Worm (Caenorhabditis elegans) whole organism, young adult: ENCODE results near the gene C09E9.1.
A peak's percentile ranks its signal among the peaks of the same experiment; 100 is the strongest.

Experiments
- B0035.1 ChIP-seq: sonication (generic microtip); optimal IDR thresholded peaks from 2 replicates; lab custom pipeline; 2016; ENCODE audit warnings: missing genetic modification characterization, mild to moderate bottlenecking, missing compliant biosample characterization, missing genotype, missing genetic modification reagents
- C17E4.6 ChIP-seq: fragments of 200-800 bp; sonication (Bioruptor generic); IDR thresholded peaks from 2 replicates; pipeline ENCODE4 v1.3.6; 2022; ENCODE audit warnings: missing genetic modification reagents, missing genetic modification characterization, missing compliant biosample characterization
- F39B2.1 ChIP-seq: fragments of 200-800 bp; sonication (Bioruptor generic); IDR thresholded peaks from 2 replicates; pipeline ENCODE4 v1.3.6; 2022; ENCODE audit warnings: missing genetic modification reagents, missing genetic modification characterization, missing compliant biosample characterization
- F49E8.2 ChIP-seq: sonication (generic microtip); optimal IDR thresholded peaks from 3 replicates; lab custom pipeline; 2017; ENCODE audit warnings: missing genetic modification characterization, mild to moderate bottlenecking, missing compliant biosample characterization, antibody characterized with exemption, moderate library complexity; ENCODE audit not compliant: insufficient read depth
- K12H6.12 ChIP-seq: fragments of 200-800 bp; sonication (Bioruptor generic); optimal IDR thresholded peaks from 2 replicates; lab custom pipeline; 2018; ENCODE audit warnings: mild to moderate bottlenecking, missing genetic modification characterization, missing compliant biosample characterization
- Y53G8AR.9 ChIP-seq: fragments of 200-800 bp; sonication (Bioruptor generic); conservative IDR thresholded peaks from 2 replicates; pipeline ENCODE4 v1.3.6; 2022; ENCODE audit warnings: missing genetic modification reagents, missing genetic modification characterization, missing compliant biosample characterization
- Y56A3A.18 ChIP-seq: fragments of 200-800 bp; sonication (Bioruptor generic); IDR thresholded peaks from 2 replicates; pipeline ENCODE4 v1.3.6; 2022; ENCODE audit warnings: missing genetic modification reagents, missing genetic modification characterization, missing compliant biosample characterization
- Y79H2A.3 ChIP-seq: fragments of 200-800 bp; sonication (Bioruptor generic); conservative IDR thresholded peaks from 2 replicates; pipeline ENCODE4 v1.3.6; 2022; ENCODE audit warnings: missing genetic modification reagents, missing genetic modification characterization, missing compliant biosample characterization
- aptf-2 ChIP-seq: fragments of 200-800 bp; sonication (Bioruptor generic); conservative IDR thresholded peaks from 2 replicates; pipeline ENCODE4 v1.3.6; 2022; ENCODE audit warnings: missing genetic modification reagents, missing genetic modification characterization, missing compliant biosample characterization
- attf-6 ChIP-seq: fragments of 200-800 bp; sonication (Bioruptor generic); IDR thresholded peaks from 2 replicates; pipeline ENCODE4 v1.3.6; 2022; ENCODE audit warnings: missing genetic modification reagents, missing genetic modification characterization, missing compliant biosample characterization
- bed-1 ChIP-seq: fragments of 200-800 bp; sonication (Bioruptor generic); IDR thresholded peaks from 2 replicates; pipeline ENCODE4 v1.3.6; 2022; ENCODE audit warnings: missing genetic modification reagents, missing genetic modification characterization, missing compliant biosample characterization
- ccch-3 ChIP-seq: fragments of 200-800 bp; sonication (Bioruptor generic); optimal IDR thresholded peaks from 2 replicates; lab custom pipeline; 2018; ENCODE audit warnings: mild to moderate bottlenecking, missing genetic modification characterization, missing compliant biosample characterization
- ceh-40 ChIP-seq: fragments of 200-800 bp; sonication (Bioruptor generic); IDR thresholded peaks from 2 replicates; pipeline ENCODE4 v1.3.6; 2022; ENCODE audit warnings: missing genetic modification characterization, missing compliant biosample characterization
- ceh-79 ChIP-seq: sonication (generic microtip); optimal IDR thresholded peaks from 2 replicates; lab custom pipeline; 2017; ENCODE audit warnings: mild to moderate bottlenecking, missing genetic modification characterization, missing compliant biosample characterization
- chd-7 ChIP-seq: sonication (generic microtip); optimal IDR thresholded peaks from 2 replicates; lab custom pipeline; 2016; ENCODE audit warnings: mild to moderate bottlenecking, missing genetic modification characterization, moderate library complexity, missing compliant biosample characterization
- efl-1 ChIP-seq: fragments of 150-350 bp; optimal IDR thresholded peaks from 2 replicates; lab custom pipeline; 2014; ENCODE audit warnings: missing biosample characterization, missing genetic modification reagents, missing genetic modification characterization
- egl-44 ChIP-seq: fragments of 200-800 bp; sonication (Bioruptor generic); IDR thresholded peaks from 2 replicates; pipeline ENCODE4 v1.3.6; 2022; ENCODE audit warnings: missing genetic modification reagents, missing genetic modification characterization, missing compliant biosample characterization
- egrh-3 ChIP-seq: fragments of 200-800 bp; sonication (Bioruptor generic); IDR thresholded peaks from 2 replicates; pipeline ENCODE4 v1.3.6; 2022; ENCODE audit warnings: missing genetic modification reagents, missing genetic modification characterization, missing compliant biosample characterization
- him-1 ChIP-seq: sonication (generic microtip); optimal IDR thresholded peaks from 2 replicates; lab custom pipeline; 2016; ENCODE audit warnings: missing genotype, missing genetic modification reagents, missing genetic modification characterization, missing compliant biosample characterization
- madf-10 ChIP-seq: sonication (generic microtip); optimal IDR thresholded peaks from 2 replicates; lab custom pipeline; 2016; ENCODE audit warnings: mild to moderate bottlenecking, missing genetic modification characterization, missing compliant biosample characterization
- madf-8 ChIP-seq: fragments of 200-800 bp; sonication (Bioruptor generic); conservative IDR thresholded peaks from 2 replicates; pipeline ENCODE4 v1.3.6; 2022; ENCODE audit warnings: missing genetic modification reagents, missing genetic modification characterization, missing compliant biosample characterization
- mcd-1 ChIP-seq: fragments of 200-800 bp; sonication (Bioruptor generic); IDR thresholded peaks from 2 replicates; pipeline ENCODE4 v1.3.6; 2022; ENCODE audit warnings: missing genetic modification reagents, missing genetic modification characterization, missing compliant biosample characterization
- mes-4 ChIP-seq: sonication (generic microtip); optimal IDR thresholded peaks from 2 replicates; lab custom pipeline; 2016; ENCODE audit warnings: missing genotype, missing genetic modification characterization, missing compliant biosample characterization
- nhr-120 ChIP-seq: fragments of 200-800 bp; sonication (Bioruptor generic); IDR thresholded peaks from 2 replicates; pipeline ENCODE4 v1.3.6; 2022; ENCODE audit warnings: missing genetic modification characterization, missing compliant biosample characterization
- nhr-80 ChIP-seq: sonication (generic microtip); optimal IDR thresholded peaks from 2 replicates; lab custom pipeline; 2016; ENCODE audit warnings: missing genetic modification characterization, missing compliant biosample characterization
- nhr-90 ChIP-seq: sonication (generic microtip); optimal IDR thresholded peaks from 2 replicates; lab custom pipeline; 2016; ENCODE audit warnings: missing genotype, mild to moderate bottlenecking, missing genetic modification characterization, missing compliant biosample characterization
- pbrm-1 ChIP-seq: fragments of 200-800 bp; sonication (Bioruptor generic); IDR thresholded peaks from 2 replicates; pipeline ENCODE4 v1.3.6; 2022; ENCODE audit warnings: missing genetic modification reagents, missing genetic modification characterization, missing compliant biosample characterization
- pha-4 ChIP-seq: fragments of 150-350 bp; sonication (generic microtip); optimal IDR thresholded peaks from 2 replicates; lab custom pipeline; 2014; ENCODE audit warnings: missing biosample characterization, missing genetic modification reagents, missing genetic modification characterization
- rec-8 ChIP-seq, 2 experiments: sonication (generic microtip); optimal IDR thresholded peaks; 2 replicates each; lab custom pipeline; 2016; ENCODE audit warnings: mild to moderate bottlenecking in 2 of 2, missing genetic modification characterization in 2 of 2, missing genetic modification reagents in 2 of 2, missing genotype in 2 of 2, missing biosample characterization in 1 of 2, missing compliant biosample characterization in 1 of 2, moderate library complexity in 1 of 2
- rpc-1 ChIP-seq, 2 experiments: fragments of 150-350 bp in 1 of 2; sonication (generic microtip) in 1 of 2; optimal IDR thresholded peaks; 2 replicates each; lab custom pipeline; 2014 to 2018; ENCODE audit warnings: missing biosample characterization in 1 of 2, missing genetic modification characterization in 1 of 2, missing genetic modification reagents in 1 of 2, missing genotype in 1 of 2
- sea-2 ChIP-seq: fragments of 200-800 bp; sonication (Bioruptor generic); IDR thresholded peaks from 2 replicates; pipeline ENCODE4 v1.3.6; 2022; ENCODE audit warnings: missing genetic modification characterization, missing compliant biosample characterization
- snpc-1.1 ChIP-seq: sonication (generic microtip); optimal IDR thresholded peaks from 2 replicates; lab custom pipeline; 2017; ENCODE audit warnings: missing genetic modification characterization, mild to moderate bottlenecking, missing compliant biosample characterization, antibody characterized with exemption, moderate library complexity, missing genotype, missing genetic modification reagents; ENCODE audit not compliant: insufficient read depth
- snpc-3.4 ChIP-seq: sonication (generic microtip); optimal IDR thresholded peaks from 2 replicates; lab custom pipeline; 2017; ENCODE audit warnings: missing genetic modification characterization, mild to moderate bottlenecking, missing compliant biosample characterization, antibody characterized with exemption, moderate library complexity, missing genotype, missing genetic modification reagents
- sptf-2 ChIP-seq: fragments of 200-800 bp; sonication (Bioruptor generic); optimal IDR thresholded peaks from 2 replicates; lab custom pipeline; 2018; ENCODE audit warnings: mild to moderate bottlenecking, missing genetic modification characterization, missing compliant biosample characterization
- tbx-9 ChIP-seq: sonication (generic microtip); optimal IDR thresholded peaks from 2 replicates; lab custom pipeline; 2016; ENCODE audit warnings: borderline replicate concordance, missing genetic modification characterization, inconsistent platforms, missing compliant biosample characterization
- unc-130 ChIP-seq: sonication (generic microtip); optimal IDR thresholded peaks from 2 replicates; lab custom pipeline; 2016; ENCODE audit warnings: missing genetic modification reagents, missing genetic modification characterization, missing compliant biosample characterization
- unc-62 ChIP-seq: fragments of 150-350 bp; optimal IDR thresholded peaks from 2 replicates; lab custom pipeline; 2014; ENCODE audit warnings: missing biosample characterization, missing genetic modification reagents, missing genetic modification characterization
- zfh-2 ChIP-seq: fragments of 200-800 bp; sonication (Bioruptor generic); conservative IDR thresholded peaks from 2 replicates; pipeline ENCODE4 v1.3.6; 2022; ENCODE audit warnings: missing genetic modification reagents, missing genetic modification characterization, missing compliant biosample characterization
- ztf-25 ChIP-seq: fragments of 200-800 bp; sonication (Bioruptor generic); IDR thresholded peaks from 2 replicates; pipeline ENCODE4 v1.3.6; 2022; ENCODE audit warnings: missing genetic modification reagents, missing genetic modification characterization, missing compliant biosample characterization

The C09E9.1 gene

ce11 chrIV:1274583-1274982 is at the start of gene C09E9.1 (continued):
- TF ChIP-seq ztf-25 (GFP tag; lab: Robert Waterston, UW) (no peak), F39B2.1 (GFP tag; lab: Robert Waterston, UW) (no peak), sea-2 (GFP tag; lab: Robert Waterston, UW) (no peak), Y56A3A.18 (GFP tag; lab: Robert Waterston, UW) (no peak), snpc-3.4 (tag; lab: Kevin White, UChicago) (no peak), aptf-2 (GFP tag; lab: Robert Waterston, UW) (no peak), bed-1 (GFP tag; lab: Robert Waterston, UW) (no peak), ccch-3 (GFP tag; lab: Kevin White, UChicago) (no peak), C17E4.6 (GFP tag; lab: Robert Waterston, UW) (no peak), Y79H2A.3 (GFP tag; lab: Robert Waterston, UW) (no peak), nhr-120 (no peak), mcd-1 (GFP tag; lab: Robert Waterston, UW) (peak; percentile 72), rpc-1 (optimal IDR thresholded peaks at IDR 0.05; lab: Kevin White, UChicago) (no peak), rpc-1 (tag; optimal IDR thresholded peaks at IDR 0.05; lab: Kevin White, UChicago) (no peak), chd-7 (no peak), zfh-2 (GFP tag; lab: Robert Waterston, UW) (peak; percentile 88), him-1 (tag; lab: Kevin White, UChicago) (no peak), F49E8.2 (peak; percentile 37), unc-130 (GFP tag; lab: Kevin White, UChicago) (no peak), B0035.1 (tag; lab: Kevin White, UChicago) (no peak), ceh-79 (tag; lab: Kevin White, UChicago) (no peak), Y53G8AR.9 (GFP tag; lab: Robert Waterston, UW) (0 out of 2 replicates have a peak, but pooled peaks have one; percentile 25), mes-4 (no peak), unc-62 (no peak), madf-10 (tag; lab: Kevin White, UChicago) (no peak), sptf-2 (GFP tag; lab: Kevin White, UChicago) (no peak), K12H6.12 (tag; lab: Kevin White, UChicago) (peak; percentile 4), egrh-3 (GFP tag; lab: Robert Waterston, UW) (no peak; the same call in 1 of the 2 replicates), snpc-1.1 (no peak)

- TF ChIP-seq snpc-3.4 (tag; lab: Kevin White, UChicago) (no peak), attf-6 (GFP tag; lab: Robert Waterston, UW) (no peak), ceh-40 (no peak), nhr-90 (tag; lab: Kevin White, UChicago) (no peak), efl-1 (GFP tag; lab: Kevin White, UChicago) (no peak), egl-44 (GFP tag; lab: Robert Waterston, UW) (no peak), madf-8 (GFP tag; lab: Robert Waterston, UW) (no peak), pbrm-1 (GFP tag; lab: Robert Waterston, UW) (no peak), rpc-1 (optimal IDR thresholded peaks at IDR 0.05; lab: Kevin White, UChicago) (no peak), rpc-1 (tag; optimal IDR thresholded peaks at IDR 0.05; lab: Kevin White, UChicago) (no peak)
- TF ChIP-seq, all 124 proteins: peak for 0
These were observed 49.0 kb upstream of the C09E9.1 start, which contains the start of gene W09G12.8 for ce11 chrIV:1225596-1226232. Gene W09G12.8 (plus strand): TSS chrIV:1226182.

- no peak for TF ChIP-seq rec-8 (tag; optimal IDR thresholded peaks at IDR 0.05; lab: Kevin White, UChicago)
- TF ChIP-seq pha-4 (tag; lab: Kevin White, UChicago) = no peak
- no peak for TF ChIP-seq tbx-9 (tag; lab: Kevin White, UChicago)
- peak; percentile 48 for TF ChIP-seq nhr-80 (tag; lab: Kevin White, UChicago)
These were observed 46.0 kb upstream of the C09E9.1 start, which contains the start of gene W09G12.7 for ce11 chrIV:1228675-1229130. Gene W09G12.7 (plus strand): TSS chrIV:1229080.
